Worm (Caenorhabditis elegans) whole organism, mixed stage, embryonic: Measurements from ENCODE around the gene ani-1.

Source experiments
- blmp-1 ChIP-seq: fragments of 150-350 bp; optimal IDR thresholded peaks from 2 replicates; lab custom pipeline; 2014; ENCODE audit warnings: missing biosample characterization, missing genetic modification characterization
- ceh-43 ChIP-seq: fragments of 200-800 bp; sonication (Bioruptor generic); optimal IDR thresholded peaks from 2 replicates; lab custom pipeline; 2018; ENCODE audit warnings: mild to moderate bottlenecking, missing genetic modification characterization, moderate library complexity, missing compliant biosample characterization
- elt-1 ChIP-seq: sonication (generic microtip); optimal IDR thresholded peaks from 2 replicates; lab custom pipeline; 2017; ENCODE audit warnings: missing genetic modification characterization, mild to moderate bottlenecking, missing compliant biosample characterization, antibody characterized with exemption, moderate library complexity, borderline replicate concordance; ENCODE audit not compliant: insufficient read depth
- flh-1 ChIP-seq: fragments of 200-800 bp; sonication (Bioruptor generic); optimal IDR thresholded peaks from 2 replicates; lab custom pipeline; 2018; ENCODE audit warnings: mild to moderate bottlenecking, missing genetic modification characterization, moderate library complexity, missing compliant biosample characterization
- ham-2 ChIP-seq: fragments of 200-800 bp; sonication (Bioruptor generic); optimal IDR thresholded peaks from 2 replicates; lab custom pipeline; 2018; ENCODE audit warnings: mild to moderate bottlenecking, missing genetic modification characterization, missing compliant biosample characterization
- lin-13 ChIP-seq: fragments of 150-350 bp; optimal IDR thresholded peaks from 2 replicates; lab custom pipeline; 2014; ENCODE audit warnings: missing biosample characterization, missing genetic modification characterization
- lsy-2 ChIP-seq: fragments of 150-350 bp; optimal IDR thresholded peaks from 2 replicates; lab custom pipeline; 2014; ENCODE audit warnings: missing biosample characterization, missing genetic modification characterization
- nhr-12 ChIP-seq: fragments of 150-350 bp; optimal IDR thresholded peaks from 2 replicates; lab custom pipeline; 2014; ENCODE audit warnings: missing biosample characterization, missing genetic modification characterization
- nhr-237 ChIP-seq: fragments of 150-350 bp; optimal IDR thresholded peaks from 2 replicates; lab custom pipeline; 2014; ENCODE audit warnings: missing biosample characterization, missing genetic modification characterization
- nhr-28 ChIP-seq: fragments of 150-350 bp; optimal IDR thresholded peaks from 2 replicates; lab custom pipeline; 2014; ENCODE audit warnings: missing biosample characterization, missing genetic modification characterization
- snpc-4 ChIP-seq: fragments of 150-350 bp; optimal IDR thresholded peaks from 2 replicates; lab custom pipeline; 2014; ENCODE audit warnings: missing biosample characterization, missing genetic modification characterization
- sptf-1 ChIP-seq: sonication (generic microtip); optimal IDR thresholded peaks from 2 replicates; lab custom pipeline; 2017; ENCODE audit warnings: mild to moderate bottlenecking, missing genetic modification characterization, moderate library complexity, missing compliant biosample characterization
- unc-62 ChIP-seq: fragments of 150-350 bp; optimal IDR thresholded peaks from 2 replicates; lab custom pipeline; 2014; ENCODE audit warnings: missing biosample characterization, missing genetic modification reagents, missing genetic modification characterization
- ztf-11 ChIP-seq: fragments of 150-350 bp; optimal IDR thresholded peaks from 2 replicates; lab custom pipeline; 2014; ENCODE audit warnings: missing biosample characterization, missing genetic modification characterization

- no peak for TF ChIP-seq elt-1
- TF ChIP-seq ztf-11: no peak
- TF ChIP-seq nhr-237 (tag; lab: Kevin White, UChicago): no peak
- no peak for TF ChIP-seq nhr-12 (tag; lab: Kevin White, UChicago)
- no peak for TF ChIP-seq ham-2 (GFP tag; lab: Kevin White, UChicago)
- no peak for TF ChIP-seq ceh-43 (GFP tag; lab: Kevin White, UChicago)
- TF ChIP-seq lsy-2 (tag; lab: Kevin White, UChicago): no peak
- no peak for TF ChIP-seq unc-62 (GFP tag; lab: Kevin White, UChicago)
- no peak for TF ChIP-seq lin-13
- no peak for TF ChIP-seq flh-1
- no peak for TF ChIP-seq snpc-4 (tag; lab: Kevin White, UChicago)
- TF ChIP-seq sptf-1: no peak
- no peak for TF ChIP-seq nhr-28 (tag; lab: Kevin White, UChicago)
- TF ChIP-seq blmp-1 (tag; lab: Kevin White, UChicago): no peak
Measured at ce11 chrIII:12427527-12428263, 25.5 kb downstream of the ani-1 start.
